Fruit fly (Drosophila melanogaster): ENCODE measurements around the gene CG13722.
A peak's percentile ranks its signal among the peaks of the same experiment; 100 is the strongest.

Gene CG13722

dm6 chr3L:4521809-4522208 is 31.0 kb upstream of the CG13722 start (continued):
- TF ChIP-seq lov (optimal IDR thresholded peaks at IDR 0.05) (no peak), lov (GFP tag; IDR thresholded peaks at IDR 0.05) (no peak), so (GFP tag; IDR thresholded peaks at IDR 0.05) (peak; percentile 22; the same call in 1 of the 3 replicates), Lhr (GFP tag; optimal IDR thresholded peaks at IDR 0.05) (no peak), Jarid2 (GFP tag; optimal IDR thresholded peaks at IDR 0.05) (no peak), CG10543 (GFP tag; optimal IDR thresholded peaks at IDR 0.05) (no peak), insv (GFP tag; optimal IDR thresholded peaks at IDR 0.05) (no peak), Elba2 (GFP tag; optimal IDR thresholded peaks at IDR 0.05) (no peak), bbx (GFP tag; IDR thresholded peaks at IDR 0.05; ENCODE audit: partially characterized antibody) (no peak), ash1 (GFP tag; optimal IDR thresholded peaks at IDR 0.05) (no peak), Lim3 (GFP tag; IDR thresholded peaks at IDR 0.05) (no peak), Bdp1 (GFP tag; optimal IDR thresholded peaks at IDR 0.05) (no peak), danr (GFP tag; IDR thresholded peaks at IDR 0.05) (no peak), ind (GFP tag; optimal IDR thresholded peaks at IDR 0.05) (no peak), vnd (GFP tag; IDR thresholded peaks at IDR 0.05; ENCODE audit: partially characterized antibody) (no peak), Drgx (GFP tag; IDR thresholded peaks at IDR 0.05) (no peak), CG7987 (GFP tag; optimal IDR thresholded peaks at IDR 0.05) (peak; percentile 70), sqz (GFP tag; optimal IDR thresholded peaks at IDR 0.05) (no peak), nerfin-1 (tag; optimal IDR thresholded peaks at IDR 0.05) (no peak), D19A (tag; optimal IDR thresholded peaks at IDR 0.05) (no peak), mld (GFP tag; IDR thresholded peaks at IDR 0.05; ENCODE audit: partially characterized antibody) (no peak), pan (optimal IDR thresholded peaks at IDR 0.05) (no peak), pan (GFP tag; optimal IDR thresholded peaks at IDR 0.05 in 1 of 2, IDR thresholded peaks at IDR 0.05 in 1 of 2) (peak in 1 of 2 experiments; percentile 25), CG3847 (GFP tag; IDR thresholded peaks at IDR 0.05) (0 out of 2 replicates have a peak, but pooled peaks have one; percentile 13), hbn (GFP tag; IDR thresholded peaks at IDR 0.05; ENCODE audit: partially characterized antibody) (no peak), Dll (GFP tag; IDR thresholded peaks at IDR 0.05; ENCODE audit: partially characterized antibody) (no peak), CG14667 (GFP tag; IDR thresholded peaks at IDR 0.05) (peak; percentile 15; the same call in 1 of the 2 replicates), zen2 (GFP tag; IDR thresholded peaks at IDR 0.05; ENCODE audit: partially characterized antibody) (no peak), CG6654 (GFP tag; optimal IDR thresholded peaks at IDR 0.05) (no peak), CHES-1-like (GFP tag; optimal IDR thresholded peaks at IDR 0.05) (no peak), CG18619 (GFP tag; optimal IDR thresholded peaks at IDR 0.05) (peak; percentile 3), Kr (GFP tag; optimal IDR thresholded peaks at IDR 0.05) (no peak), fd3F (GFP tag; optimal IDR thresholded peaks at IDR 0.05) (peak; percentile 53), CG12155 (GFP tag; optimal IDR thresholded peaks at IDR 0.05) (no peak), CG4730 (GFP tag; IDR thresholded peaks at IDR 0.05) (no peak), dati (GFP tag; IDR thresholded peaks at IDR 0.05) (no peak), pfk (GFP tag; optimal IDR thresholded peaks at IDR 0.05) (no peak), Chrac-16 (GFP tag; optimal IDR thresholded peaks at IDR 0.05) (no peak), CG11398 (GFP tag; optimal IDR thresholded peaks at IDR 0.05) (no peak), sim (GFP tag; IDR thresholded peaks at IDR 0.05) (no peak), CG17359 (tag; optimal IDR thresholded peaks at IDR 0.05) (peak; percentile 28), CG7556 (GFP tag; optimal IDR thresholded peaks at IDR 0.05) (peak; percentile 15), br (optimal IDR thresholded peaks at IDR 0.05) (no peak), cg (GFP tag; optimal IDR thresholded peaks at IDR 0.05) (no peak), YL-1 (GFP tag; optimal IDR thresholded peaks at IDR 0.05) (no peak), hb (GFP tag; IDR thresholded peaks at IDR 0.05; ENCODE audit: partially characterized antibody) (no peak), Poxn (GFP tag; IDR thresholded peaks at IDR 0.05) (no peak), CG15011 (GFP tag; optimal IDR thresholded peaks at IDR 0.05) (peak; percentile 31), Hmx (GFP tag; optimal IDR thresholded peaks at IDR 0.05) (no peak), ci (GFP tag; IDR thresholded peaks at IDR 0.05) (no peak), CrebB (tag; optimal IDR thresholded peaks at IDR 0.05) (no peak), vvl (GFP tag; IDR thresholded peaks at IDR 0.05) (no peak)
